Worm (Caenorhabditis elegans) whole organism, late embryonic: ENCODE data around the gene mrps-23.

Experiments
- F13H6.1 ChIP-seq: sonication (generic microtip); optimal IDR thresholded peaks from 2 replicates; lab custom pipeline; 2016; ENCODE audit warnings: missing genetic modification characterization, missing compliant biosample characterization
- ama-1 ChIP-seq: fragments of 150-350 bp; optimal IDR thresholded peaks from 2 replicates; lab custom pipeline; 2014
- dmd-4 ChIP-seq: sonication (generic microtip); optimal IDR thresholded peaks from 2 replicates; lab custom pipeline; 2016; ENCODE audit warnings: borderline replicate concordance, missing genetic modification characterization, missing compliant biosample characterization
- hlh-8 ChIP-seq: sonication (generic microtip); optimal IDR thresholded peaks from 2 replicates; lab custom pipeline; 2016; ENCODE audit warnings: missing genotype, missing genetic modification characterization, missing compliant biosample characterization
- sox-4 ChIP-seq: sonication (generic microtip); optimal IDR thresholded peaks from 2 replicates; lab custom pipeline; 2017; ENCODE audit warnings: mild to moderate bottlenecking, missing genetic modification characterization, inconsistent platforms, missing compliant biosample characterization
- unc-42 ChIP-seq: sonication (generic microtip); optimal IDR thresholded peaks from 2 replicates; lab custom pipeline; 2016; ENCODE audit warnings: missing genotype, missing genetic modification characterization, missing compliant biosample characterization

DNA sequence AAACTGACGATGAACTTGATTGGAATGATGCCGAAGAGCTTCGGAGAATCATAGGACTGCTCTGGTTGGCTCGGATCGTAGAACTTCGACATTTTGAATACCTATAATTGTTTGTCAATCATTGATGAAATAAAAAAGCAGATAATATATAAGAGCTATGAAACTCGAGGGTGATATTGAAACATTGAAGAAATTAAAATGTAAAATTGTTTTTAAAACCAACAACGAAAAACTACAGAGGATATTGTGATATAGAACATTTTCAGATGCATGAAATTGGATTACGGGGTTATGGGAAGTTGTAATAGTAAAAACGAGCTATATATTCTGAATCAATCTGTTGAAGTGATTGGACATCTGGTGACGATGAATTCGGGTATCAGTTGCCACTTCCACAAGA lies 40.9 kb upstream of the mrps-23 start, which contains the start of gene C48B4.10:
- no peak for TF ChIP-seq unc-42 (tag; lab: Kevin White, UChicago)
- no peak for TF ChIP-seq F13H6.1 (tag; lab: Kevin White, UChicago)
- no peak for TF ChIP-seq dmd-4
- TF ChIP-seq hlh-8: no peak
- no peak for TF ChIP-seq sox-4 (tag; lab: Kevin White, UChicago)
- no peak for TF ChIP-seq ama-1 (lab: Kevin White, UChicago)
